Fruit fly (Drosophila melanogaster): ENCODE data around the gene CG42832.

- TF ChIP-seq usp (GFP tag; optimal IDR thresholded peaks at IDR 0.05) (no peak), psq (optimal IDR thresholded peaks at IDR 0.05) (no peak), CG8478 (optimal IDR thresholded peaks at IDR 0.05) (no peak), Dll (optimal IDR thresholded peaks at IDR 0.05) (no peak), pan (optimal IDR thresholded peaks at IDR 0.05) (no peak)
Observed at dm6 chr3L:11602040-11602439, 7.9 kb upstream of the CG42832 start.
